Worm (Caenorhabditis elegans) whole organism, midembryonic: ENCODE measurements around the gene K07E8.6.
A peak's percentile ranks its signal among the peaks of the same experiment; 100 is the strongest.
"Not testable (repeated sequence)": the region's sequence is repeated elsewhere in the genome, so short reads cannot be mapped to it uniquely, and the experiment has no call there.

Experiments used
- T22C8.4 ChIP-seq: fragments of 200-800 bp; sonication (Bioruptor generic); IDR thresholded peaks from 2 replicates; pipeline ENCODE4 v1.3.6; 2022; ENCODE audit warnings: missing genetic modification characterization, missing compliant biosample characterization
- flt-1 ChIP-seq: fragments of 200-800 bp; sonication (Bioruptor generic); IDR thresholded peaks from 2 replicates; pipeline ENCODE4 v1.3.6; 2022; ENCODE audit warnings: missing genetic modification characterization, missing compliant biosample characterization
- klf-2 ChIP-seq: fragments of 200-800 bp; sonication (Bioruptor generic); conservative IDR thresholded peaks from 2 replicates; pipeline ENCODE4 v1.3.6; 2022; ENCODE audit warnings: missing genetic modification reagents, missing genetic modification characterization, missing compliant biosample characterization
- med-1 ChIP-seq: sonication (generic microtip); optimal IDR thresholded peaks from 2 replicates; lab custom pipeline; 2017; ENCODE audit warnings: missing genetic modification characterization, mild to moderate bottlenecking, missing compliant biosample characterization, antibody characterized with exemption, missing genetic modification reagents; ENCODE audit not compliant: insufficient read depth
- ref-1 ChIP-seq: fragments of 200-800 bp; sonication (Bioruptor generic); conservative IDR thresholded peaks from 2 replicates; pipeline ENCODE4 v1.3.6; 2022; ENCODE audit warnings: missing genetic modification reagents, missing genetic modification characterization, missing compliant biosample characterization
- ztf-23 ChIP-seq: fragments of 200-800 bp; sonication (Bioruptor generic); IDR thresholded peaks from 2 replicates; pipeline ENCODE4 v1.3.6; 2022; ENCODE audit warnings: missing genetic modification reagents, missing genetic modification characterization, missing compliant biosample characterization

ce11 chrII:632545-632944 is 6.8 kb downstream of the K07E8.6 start:
- peak; percentile 55; the same call in 1 of the 2 replicates for TF ChIP-seq flt-1 (GFP tag; lab: Robert Waterston, UW)
- TF ChIP-seq T22C8.4; ztf-23 (GFP tag; lab: Robert Waterston, UW); ref-1 (GFP tag; lab: Robert Waterston, UW); med-1 (GFP tag; lab: Kevin White, UChicago); klf-2: not testable (repeated sequence)
